Fruit fly (Drosophila melanogaster) whole organism: ENCODE results near the gene Gart.

ENCODE experiments used
- CG8478 ChIP-seq: fragments of >200 bp; optimal IDR thresholded peaks from 2 replicates; lab custom pipeline; 2018; ENCODE audit warnings: inconsistent platforms
- EcR ChIP-seq, 2 experiments: fragments of >200 bp; optimal IDR thresholded peaks; 2 replicates each; lab custom pipeline; 2017; ENCODE audit warnings: missing biosample characterization in 2 of 2, missing genetic modification characterization in 2 of 2, missing genetic modification reagents in 2 of 2
- psq ChIP-seq: fragments of >200 bp; optimal IDR thresholded peaks from 2 replicates; lab custom pipeline; 2017
- usp ChIP-seq: fragments of >200 bp; optimal IDR thresholded peaks from 2 replicates; lab custom pipeline; 2017; ENCODE audit warnings: missing biosample characterization, missing genetic modification characterization, mixed read lengths

DNA sequence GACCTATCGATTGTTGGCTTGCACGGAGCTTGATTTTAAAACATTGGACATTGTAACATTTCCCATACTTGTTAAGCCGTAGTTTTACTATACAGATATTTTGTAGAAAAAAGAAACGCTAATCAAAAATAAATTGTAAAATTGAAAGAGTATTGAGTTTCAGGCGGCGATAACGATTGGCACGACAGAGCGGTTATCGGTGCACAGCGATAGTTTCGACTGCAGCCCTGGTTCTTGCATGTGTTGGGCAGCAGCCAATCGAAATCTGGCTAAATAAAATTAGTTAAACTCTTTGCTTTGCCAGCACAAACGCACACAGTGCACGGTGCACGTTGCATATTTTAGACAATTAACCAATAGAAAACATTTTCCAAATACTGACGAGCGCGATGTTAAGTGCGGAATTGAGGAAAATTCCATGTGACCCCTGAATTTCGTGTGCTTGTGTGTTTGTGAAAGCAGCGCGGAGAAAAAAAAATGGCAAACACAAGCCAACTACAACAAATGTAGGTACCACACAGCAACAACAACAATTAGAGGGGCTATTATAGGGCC lies 14.2 kb upstream of the Gart start, which contains the start of gene milt:
- TF ChIP-seq psq (lab: Kevin White, UChicago) (no peak), usp (GFP tag; lab: Kevin White, UChicago) (no peak), EcR (GFP tag; optimal IDR thresholded peaks at IDR 0.05; lab: Kevin White, UChicago) (peak in 1 of 2 experiments; percentile 37), CG8478 (lab: Kevin White, UChicago) (peak; percentile 27)
